Fruit fly (Drosophila melanogaster) whole organism, embryonic: ENCODE results near the gene CG17027.

Experiments
- Antp ChIP-seq: fragments of 200-800 bp; sonication (Bioruptor generic); optimal IDR thresholded peaks from 3 replicates; lab custom pipeline; 2016; ENCODE audit warnings: missing biosample characterization, missing genetic modification characterization
- Atf-2 ChIP-seq: fragments of 200-800 bp; sonication (Bioruptor generic); optimal IDR thresholded peaks from 2 replicates; lab custom pipeline; 2016; ENCODE audit warnings: missing biosample characterization, missing genetic modification characterization
- B-H2 ChIP-seq: fragments of 200-800 bp; sonication (Bioruptor generic); optimal IDR thresholded peaks from 2 replicates; lab custom pipeline; 2018; ENCODE audit warnings: missing biosample characterization, mild to moderate bottlenecking, missing genetic modification characterization
- Bgb ChIP-seq: fragments of 200-800 bp; sonication (Bioruptor generic); IDR thresholded peaks from 2 replicates; pipeline ENCODE4 v1.3.6; 2022; ENCODE audit warnings: missing biosample characterization, missing genetic modification characterization; ENCODE audit not compliant: partially characterized antibody
- CG10462 ChIP-seq: fragments of 200-800 bp; sonication (Bioruptor generic); optimal IDR thresholded peaks from 2 replicates; lab custom pipeline; 2016; ENCODE audit warnings: missing biosample characterization, missing genetic modification characterization
- CG11398 ChIP-seq: fragments of 200-800 bp; sonication (Bioruptor generic); optimal IDR thresholded peaks from 2 replicates; lab custom pipeline; 2016; ENCODE audit warnings: missing biosample characterization, missing genetic modification characterization
- CG11695 ChIP-seq: fragments of 200-800 bp; sonication (Bioruptor generic); IDR thresholded peaks from 3 replicates; pipeline ENCODE4 v1.3.6; 2022; ENCODE audit warnings: missing biosample characterization, missing genetic modification characterization
- CG12071 ChIP-seq: fragments of 200-800 bp; sonication (Bioruptor generic); optimal IDR thresholded peaks from 3 replicates; lab custom pipeline; 2018; ENCODE audit warnings: missing biosample characterization, mild to moderate bottlenecking, missing genetic modification characterization
- CG12391 ChIP-seq: fragments of 200-800 bp; sonication (Bioruptor generic); optimal IDR thresholded peaks from 3 replicates; lab custom pipeline; 2018; ENCODE audit warnings: missing biosample characterization, mild to moderate bottlenecking, missing genetic modification characterization, moderate library complexity
- CG14710 ChIP-seq: fragments of 200-800 bp; sonication (Bioruptor generic); optimal IDR thresholded peaks from 3 replicates; lab custom pipeline; 2019; ENCODE audit warnings: missing biosample characterization, mild to moderate bottlenecking, missing genetic modification characterization, moderate library complexity
- CG14860 ChIP-seq: fragments of 200-800 bp; sonication (Bioruptor generic); IDR thresholded peaks from 3 replicates; pipeline ENCODE4 v1.3.6; 2022; ENCODE audit warnings: missing biosample characterization, missing genetic modification characterization; ENCODE audit not compliant: partially characterized antibody
- CG16815 ChIP-seq: fragments of 200-800 bp; sonication (Bioruptor generic); optimal IDR thresholded peaks from 3 replicates; lab custom pipeline; 2017; ENCODE audit warnings: missing biosample characterization, mild to moderate bottlenecking, missing genetic modification characterization
- CG16863 ChIP-seq: fragments of 200-800 bp; sonication (Bioruptor generic); optimal IDR thresholded peaks from 3 replicates; lab custom pipeline; 2016; ENCODE audit warnings: missing biosample characterization, missing genetic modification characterization
- CG31224 ChIP-seq: fragments of 200-800 bp; sonication (Bioruptor generic); IDR thresholded peaks from 2 replicates; pipeline ENCODE4 v1.3.6; 2022; ENCODE audit warnings: missing biosample characterization, missing genetic modification characterization
- CG31441 ChIP-seq: fragments of 200-800 bp; sonication (Bioruptor generic); IDR thresholded peaks from 2 replicates; pipeline ENCODE4 v1.3.6; 2022; ENCODE audit warnings: missing biosample characterization, missing genetic modification characterization
- CG3407 ChIP-seq: fragments of 200-800 bp; sonication (Bioruptor generic); optimal IDR thresholded peaks from 2 replicates; lab custom pipeline; 2018; ENCODE audit warnings: missing biosample characterization, mild to moderate bottlenecking, missing genetic modification characterization
- CG6254 ChIP-seq: fragments of 200-800 bp; sonication (Bioruptor generic); optimal IDR thresholded peaks from 3 replicates; lab custom pipeline; 2017; ENCODE audit warnings: mild to moderate bottlenecking, missing biosample characterization, missing genetic modification reagents, missing genetic modification characterization
- CG7928 ChIP-seq: fragments of 200-800 bp; sonication (Bioruptor generic); optimal IDR thresholded peaks from 2 replicates; lab custom pipeline; 2017; ENCODE audit warnings: missing biosample characterization, mild to moderate bottlenecking, missing genetic modification characterization
- CG7987 ChIP-seq: fragments of 200-800 bp; sonication (Bioruptor generic); optimal IDR thresholded peaks from 2 replicates; lab custom pipeline; 2018; ENCODE audit warnings: missing biosample characterization, mild to moderate bottlenecking, missing genetic modification characterization, moderate library complexity
- CG8944 ChIP-seq: fragments of 200-800 bp; sonication (Bioruptor generic); optimal IDR thresholded peaks from 3 replicates; lab custom pipeline; 2016; ENCODE audit warnings: missing biosample characterization, missing genetic modification characterization
- Chrac-16 ChIP-seq: fragments of 200-800 bp; sonication (Bioruptor generic); optimal IDR thresholded peaks from 3 replicates; lab custom pipeline; 2016; ENCODE audit warnings: missing biosample characterization, missing genetic modification characterization
- Dad ChIP-seq: fragments of 200-800 bp; sonication (Bioruptor generic); optimal IDR thresholded peaks from 3 replicates; lab custom pipeline; 2016; ENCODE audit warnings: missing biosample characterization, missing genetic modification characterization
- E2f2 ChIP-seq: fragments of 200-800 bp; sonication (Bioruptor generic); IDR thresholded peaks from 2 replicates; pipeline ENCODE4 v1.3.6; 2022; ENCODE audit warnings: missing biosample characterization, missing genetic modification characterization
- Kr ChIP-seq: fragments of 200-800 bp; sonication (Bioruptor generic); optimal IDR thresholded peaks from 2 replicates; lab custom pipeline; 2017; ENCODE audit warnings: missing biosample characterization, mild to moderate bottlenecking, missing genetic modification characterization
- NC2β ChIP-seq: fragments of 200-800 bp; sonication (Bioruptor generic); optimal IDR thresholded peaks from 2 replicates; lab custom pipeline; 2016; ENCODE audit warnings: missing biosample characterization, missing genetic modification characterization
- Ptx1 ChIP-seq: fragments of 200-800 bp; sonication (Bioruptor generic); IDR thresholded peaks from 2 replicates; pipeline ENCODE4 v1.3.6; 2022; ENCODE audit warnings: missing biosample characterization, missing genetic modification characterization
- Sry-δ ChIP-seq: fragments of 200-800 bp; sonication (Bioruptor generic); optimal IDR thresholded peaks from 2 replicates; lab custom pipeline; 2016; ENCODE audit warnings: missing biosample characterization, missing genetic modification characterization
- Trl ChIP-seq, 3 experiments: fragments of >200 bp in 2 of 3; fragments of 200-800 bp in 1 of 3; sonication (Bioruptor generic) in 1 of 3; optimal IDR thresholded peaks; 2 replicates in 1 of 3; 3 replicates in 2 of 3; lab custom pipeline; 2016 to 2017; ENCODE audit warnings: missing biosample characterization in 1 of 3, missing genetic modification characterization in 1 of 3
- ato ChIP-seq: fragments of 200-800 bp; sonication (Bioruptor generic); IDR thresholded peaks from 2 replicates; pipeline ENCODE4 v1.3.6; 2022; ENCODE audit warnings: missing biosample characterization, missing genetic modification characterization; ENCODE audit not compliant: partially characterized antibody
- bbx ChIP-seq: fragments of 200-800 bp; sonication (Bioruptor generic); IDR thresholded peaks from 2 replicates; pipeline ENCODE4 v1.3.6; 2022; ENCODE audit warnings: missing biosample characterization, missing genetic modification characterization; ENCODE audit not compliant: partially characterized antibody
- br ChIP-seq: fragments of >200 bp; optimal IDR thresholded peaks from 2 replicates; lab custom pipeline; 2017
- chif ChIP-seq, 2 experiments: fragments of 200-800 bp; sonication (Bioruptor generic); optimal IDR thresholded peaks; 3 replicates each; lab custom pipeline; 2016; ENCODE audit warnings: missing biosample characterization in 2 of 2, missing genetic modification characterization in 2 of 2
- corto ChIP-seq: fragments of 200-800 bp; sonication (Bioruptor generic); optimal IDR thresholded peaks from 2 replicates; lab custom pipeline; 2016; ENCODE audit warnings: missing biosample characterization, mild to moderate bottlenecking, missing genetic modification characterization, moderate library complexity
- dan ChIP-seq: fragments of 200-800 bp; sonication (Bioruptor generic); IDR thresholded peaks from 2 replicates; pipeline ENCODE4 v1.3.6; 2022; ENCODE audit warnings: missing biosample characterization, missing genetic modification characterization
- dimm ChIP-seq: fragments of 200-800 bp; sonication (Bioruptor generic); IDR thresholded peaks from 2 replicates; pipeline ENCODE4 v1.3.6; 2022; ENCODE audit warnings: missing biosample characterization, missing genetic modification characterization
- dmrt99B ChIP-seq: fragments of 200-800 bp; sonication (Bioruptor generic); optimal IDR thresholded peaks from 2 replicates; lab custom pipeline; 2018; ENCODE audit warnings: missing biosample characterization, mild to moderate bottlenecking, missing genetic modification characterization, moderate library complexity
- esg ChIP-seq: fragments of 200-800 bp; sonication (Bioruptor generic); conservative IDR thresholded peaks from 2 replicates; pipeline ENCODE4 v1.3.6; 2022; ENCODE audit warnings: missing biosample characterization, missing genetic modification characterization
- hkb ChIP-seq, 2 experiments: fragments of 200-800 bp in 1 of 2; fragments of >200 bp in 1 of 2; sonication (Bioruptor generic) in 1 of 2; IDR thresholded peaks in 1 of 2; optimal IDR thresholded peaks in 1 of 2; 2 replicates each; pipeline versions ENCODE4 v1.3.6 to Lab custom; 2017 to 2022; ENCODE audit warnings: missing biosample characterization in 1 of 2, missing genetic modification characterization in 1 of 2
- hth ChIP-seq: fragments of >200 bp; optimal IDR thresholded peaks from 2 replicates; lab custom pipeline; 2017; ENCODE audit warnings: inconsistent platforms
- nerfin-2 ChIP-seq: fragments of 200-800 bp; sonication (Bioruptor generic); IDR thresholded peaks from 2 replicates; pipeline ENCODE4 v1.3.6; 2022; ENCODE audit warnings: missing biosample characterization, missing genetic modification characterization; ENCODE audit not compliant: partially characterized antibody
- nom ChIP-seq: fragments of 200-800 bp; sonication (Bioruptor generic); optimal IDR thresholded peaks from 2 replicates; lab custom pipeline; 2017; ENCODE audit warnings: missing biosample characterization, missing genetic modification characterization, mild to moderate bottlenecking, moderate library complexity, missing genetic modification reagents
- pb ChIP-seq: fragments of 200-800 bp; sonication (Bioruptor generic); optimal IDR thresholded peaks from 3 replicates; lab custom pipeline; 2016; ENCODE audit warnings: missing biosample characterization, missing genetic modification characterization
- psq ChIP-seq: fragments of 200-800 bp; sonication (Bioruptor generic); optimal IDR thresholded peaks from 2 replicates; lab custom pipeline; 2017; ENCODE audit warnings: missing biosample characterization, missing genetic modification characterization
- pum ChIP-seq: fragments of 200-800 bp; sonication (Bioruptor generic); optimal IDR thresholded peaks from 2 replicates; lab custom pipeline; 2016; ENCODE audit warnings: missing biosample characterization, missing genetic modification characterization
- row ChIP-seq: fragments of 200-800 bp; sonication (Bioruptor generic); IDR thresholded peaks from 3 replicates; pipeline ENCODE4 v1.3.6; 2022; ENCODE audit warnings: missing biosample characterization, missing genetic modification characterization
- sd ChIP-seq: fragments of 200-800 bp; sonication (Bioruptor generic); optimal IDR thresholded peaks from 3 replicates; lab custom pipeline; 2018; ENCODE audit warnings: missing biosample characterization, mild to moderate bottlenecking, missing genetic modification characterization, moderate library complexity
- sens-2 ChIP-seq: fragments of 200-800 bp; sonication (Bioruptor generic); IDR thresholded peaks from 2 replicates; pipeline ENCODE4 v1.3.6; 2022; ENCODE audit warnings: missing biosample characterization, missing genetic modification characterization
- sna ChIP-seq: fragments of 200-800 bp; sonication (Bioruptor generic); IDR thresholded peaks from 2 replicates; pipeline ENCODE4 v1.3.6; 2022; ENCODE audit warnings: missing biosample characterization, missing genetic modification characterization; ENCODE audit not compliant: partially characterized antibody
- sqz ChIP-seq: fragments of 200-800 bp; sonication (Bioruptor generic); optimal IDR thresholded peaks from 3 replicates; lab custom pipeline; 2018; ENCODE audit warnings: missing biosample characterization, mild to moderate bottlenecking, missing genetic modification characterization
- wdn ChIP-seq: fragments of 200-800 bp; sonication (Bioruptor generic); IDR thresholded peaks from 2 replicates; pipeline ENCODE4 v1.3.6; 2022; ENCODE audit warnings: missing biosample characterization, missing genetic modification characterization

The CG17027 gene

DNA sequence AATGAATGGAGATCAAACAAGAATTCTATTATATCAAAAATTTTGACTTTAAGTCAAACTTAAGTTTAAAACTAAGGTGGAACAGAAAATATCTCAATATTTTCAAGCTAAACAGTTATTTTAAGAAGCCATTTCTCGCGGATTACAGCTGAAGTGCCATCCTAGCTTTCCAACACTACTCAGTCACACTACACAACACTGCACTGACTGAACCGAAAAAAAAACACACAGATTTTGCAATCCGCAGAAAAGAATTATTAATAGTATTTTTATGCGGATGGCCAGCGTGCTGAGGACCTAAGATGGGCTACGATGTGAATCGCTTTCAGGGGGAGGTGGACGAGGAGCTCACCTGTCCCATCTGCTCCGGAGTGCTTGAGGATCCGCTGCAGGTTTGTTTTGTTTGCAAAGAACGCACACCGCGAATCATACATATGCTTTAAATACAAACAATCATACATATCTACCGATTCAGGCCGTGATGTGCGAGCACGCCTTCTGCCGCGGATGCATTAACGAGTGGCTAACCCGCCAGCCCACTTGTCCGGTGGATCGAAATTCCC is 23.4 kb upstream of the CG17027 start, which contains the start of gene elgi (continued):
- TF ChIP-seq CG11398 (GFP tag; lab: Kevin White, UChicago) (peak; percentile 39), wdn (GFP tag; lab: Robert Waterston, UW) (no peak), dan (no peak), CG31441 (GFP tag; lab: Robert Waterston, UW) (no peak), Atf-2 (GFP tag; lab: Kevin White, UChicago) (peak; percentile 26), CG3407 (GFP tag; lab: Kevin White, UChicago) (no peak), ato (GFP tag; lab: Robert Waterston, UW) (no peak), sqz (peak; percentile 96), br (lab: Kevin White, UChicago) (no peak), CG12071 (peak; percentile 25), sna (GFP tag; lab: Robert Waterston, UW) (no peak), CG7987 (GFP tag; lab: Kevin White, UChicago) (no peak), Chrac-16 (peak; percentile 67), nerfin-2 (no peak), Ptx1 (GFP tag; lab: Robert Waterston, UW) (peak; percentile 46), row (peak; percentile 84), CG16863 (peak; percentile 48), corto (peak; percentile 1), chif (GFP tag; optimal IDR thresholded peaks at IDR 0.05; lab: Kevin White, UChicago) (peak; percentile 35 to 63), hkb (optimal IDR thresholded peaks at IDR 0.05; lab: Kevin White, UChicago) (no peak), hkb (GFP tag; IDR thresholded peaks at IDR 0.05; lab: Robert Waterston, UW) (peak; percentile 36; the same call in 1 of the 2 replicates), CG7928 (GFP tag; lab: Kevin White, UChicago) (no peak), Bgb (GFP tag; lab: Robert Waterston, UW) (no peak), CG6254 (GFP tag; lab: Kevin White, UChicago) (no peak), Sry-δ (GFP tag; lab: Kevin White, UChicago) (peak; percentile 39), NC2β (GFP tag; lab: Kevin White, UChicago) (peak; percentile 49), psq (GFP tag; lab: Kevin White, UChicago) (no peak), Antp (peak; percentile 71), CG8944 (GFP tag; lab: Kevin White, UChicago) (peak; percentile 38), CG31224 (no peak), B-H2 (GFP tag; lab: Kevin White, UChicago) (peak; percentile 75), CG12391 (peak; percentile 47), CG14710 (tag; lab: Kevin White, UChicago) (peak; percentile 35), Dad (GFP tag; lab: Kevin White, UChicago) (peak; percentile 43), E2f2 (GFP tag; lab: Robert Waterston, UW) (peak; percentile 35; the same call in 1 of the 2 replicates), sens-2 (GFP tag; lab: Robert Waterston, UW) (no peak), CG14860 (no peak), CG11695 (no peak), dmrt99B (no peak), bbx (GFP tag; lab: Robert Waterston, UW) (peak; percentile 49), sd (no peak), pb (GFP tag; lab: Kevin White, UChicago) (no peak), dimm (no peak), Trl (optimal IDR thresholded peaks at IDR 0.05; lab: Kevin White, UChicago) (no peak), Trl (GFP tag; optimal IDR thresholded peaks at IDR 0.05; lab: Kevin White, UChicago) (peak; percentile 71), pum (peak; percentile 58), CG10462 (GFP tag; lab: Kevin White, UChicago) (peak; percentile 5), Kr (GFP tag; lab: Kevin White, UChicago) (no peak), CG16815 (GFP tag; lab: Kevin White, UChicago) (no peak), hth (lab: Kevin White, UChicago) (no peak), esg (GFP tag; lab: Robert Waterston, UW) (no peak), nom (peak; percentile 31)
